Worm (Caenorhabditis elegans) whole organism, mixed stage, embryonic: ENCODE results near the gene unc-17.

Source experiments
- lin-13 ChIP-seq: fragments of 150-350 bp; optimal IDR thresholded peaks from 2 replicates; lab custom pipeline; 2014; ENCODE audit warnings: missing biosample characterization, missing genetic modification characterization
- lsy-2 ChIP-seq: fragments of 150-350 bp; optimal IDR thresholded peaks from 2 replicates; lab custom pipeline; 2014; ENCODE audit warnings: missing biosample characterization, missing genetic modification characterization
- nhr-12 ChIP-seq: fragments of 150-350 bp; optimal IDR thresholded peaks from 2 replicates; lab custom pipeline; 2014; ENCODE audit warnings: missing biosample characterization, missing genetic modification characterization
- snpc-4 ChIP-seq: fragments of 150-350 bp; optimal IDR thresholded peaks from 2 replicates; lab custom pipeline; 2014; ENCODE audit warnings: missing biosample characterization, missing genetic modification characterization
- unc-39 ChIP-seq: fragments of 150-350 bp; optimal IDR thresholded peaks from 2 replicates; lab custom pipeline; 2014; ENCODE audit warnings: missing biosample characterization, missing genetic modification characterization
- zip-8 ChIP-seq: fragments of 150-350 bp; optimal IDR thresholded peaks from 2 replicates; lab custom pipeline; 2014; ENCODE audit warnings: missing biosample characterization, missing genetic modification characterization

- no peak for TF ChIP-seq snpc-4 (tag; lab: Kevin White, UChicago)
- TF ChIP-seq nhr-12: no peak
- TF ChIP-seq zip-8: peak; percentile 94
- TF ChIP-seq lsy-2 (tag; lab: Kevin White, UChicago): no peak
- TF ChIP-seq unc-39 (tag; lab: Kevin White, UChicago): no peak
- no peak for TF ChIP-seq lin-13
These were observed 36.7 kb upstream of the unc-17 start for ce11 chrIV:3661117-3661634.
